Worm (Caenorhabditis elegans): Measurements from ENCODE around the gene dpr-1.

Gene dpr-1

DNA sequence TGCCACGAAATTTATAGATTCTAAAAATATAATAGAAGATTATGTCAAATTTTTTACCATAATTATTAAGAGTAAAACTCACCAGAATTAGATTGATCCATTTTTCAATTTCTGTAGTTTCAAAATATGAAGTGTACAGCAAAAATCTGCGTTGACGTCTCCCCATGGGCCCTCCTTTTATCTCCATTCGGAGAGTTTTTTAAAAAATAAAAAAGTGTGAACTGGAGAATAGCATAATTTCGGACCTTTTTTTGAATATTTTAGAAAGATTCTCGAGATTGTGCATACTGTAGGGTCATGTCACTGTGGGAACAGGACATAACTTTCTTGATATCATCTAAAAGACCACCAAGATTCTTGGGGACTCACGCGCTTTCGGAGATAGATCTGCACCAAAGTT is at the start of gene dpr-1:
Gene dpr-1, minus strand, starts transcription at position 101 of the 400 bp plus-strand sequence.
- TF ChIP-seq unc-62 (GFP tag; optimal IDR thresholded peaks at IDR 0.05), result no peak

DNA sequence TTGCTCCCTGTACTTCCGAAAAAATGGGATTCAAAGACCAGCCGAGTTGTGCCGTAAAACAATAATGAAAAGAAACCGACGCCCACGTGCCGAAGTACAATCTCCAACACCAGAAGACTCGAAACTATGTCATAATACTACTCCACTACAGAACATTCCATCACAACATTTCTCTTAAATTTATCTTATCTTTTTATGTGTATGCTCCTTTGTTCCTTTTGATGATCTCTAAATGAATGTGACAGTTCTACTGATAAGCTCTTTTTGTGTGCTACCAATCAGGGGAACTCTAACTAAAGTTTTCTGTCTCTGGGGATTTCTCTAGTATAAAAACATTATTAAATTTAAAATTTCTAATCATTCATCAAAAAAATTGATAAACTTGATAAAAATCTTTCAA is 44.8 kb upstream of the dpr-1 start:
- no peak for TF ChIP-seq unc-62 (GFP tag; optimal IDR thresholded peaks at IDR 0.05)

- TF ChIP-seq unc-62 (GFP tag; optimal IDR thresholded peaks at IDR 0.05), result no peak
Observed at ce11 chrV:13984828-13985227, 42.8 kb upstream of the dpr-1 start, which contains the start of gene end-1. TSS of gene end-1 (plus strand) at chrV:13985128.

DNA sequence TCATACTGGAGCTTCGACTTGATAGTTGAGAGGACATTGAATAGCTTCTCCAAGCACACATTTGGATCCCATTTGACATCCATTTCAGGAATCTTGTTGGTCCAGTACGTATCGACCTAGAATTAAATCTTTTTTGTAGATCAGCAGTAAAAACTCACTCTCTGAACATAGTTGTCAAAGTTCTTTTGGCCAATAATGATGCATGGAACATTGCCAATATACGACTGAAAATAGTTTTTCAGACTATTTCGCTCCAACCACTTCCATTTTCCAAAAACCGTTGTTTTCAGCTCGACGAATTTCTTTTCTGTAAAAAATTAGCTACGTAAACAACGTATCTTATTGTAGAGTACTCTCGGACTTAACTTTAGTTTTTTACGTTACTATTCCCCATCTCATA is 39.7 kb upstream of the dpr-1 start:
- TF ChIP-seq unc-62 (GFP tag; optimal IDR thresholded peaks at IDR 0.05), result no peak

- TF ChIP-seq unc-62 (GFP tag; optimal IDR thresholded peaks at IDR 0.05), result no peak
Observed at ce11 chrV:13980807-13981206, 38.8 kb upstream of the dpr-1 start, which contains the start of gene eol-1. TSS of gene eol-1 (minus strand) at chrV:13980907.

ce11 chrV:13963279-13963976 is 21.4 kb upstream of the dpr-1 start, which contains the start of gene sao-1:
TSS of gene sao-1 (plus strand) at chrV:13963926.
- no peak for TF ChIP-seq unc-62 (GFP tag; optimal IDR thresholded peaks at IDR 0.05)

- TF ChIP-seq unc-62 (GFP tag; optimal IDR thresholded peaks at IDR 0.05), result no peak
Observed at ce11 chrV:13961927-13962419, 20.0 kb upstream of the dpr-1 start, which contains the start of the genes algn-13 and R10D12.13. TSS of gene algn-13 (minus strand) at chrV:13961977. TSS of gene R10D12.13 (plus strand) at chrV:13962417.

- TF ChIP-seq unc-62 (GFP tag; optimal IDR thresholded peaks at IDR 0.05), result no peak
Observed at ce11 chrV:13960916-13961315, 18.9 kb upstream of the dpr-1 start, which contains the start of gene srh-24. TSS of gene srh-24 (minus strand) at chrV:13961016.

DNA sequence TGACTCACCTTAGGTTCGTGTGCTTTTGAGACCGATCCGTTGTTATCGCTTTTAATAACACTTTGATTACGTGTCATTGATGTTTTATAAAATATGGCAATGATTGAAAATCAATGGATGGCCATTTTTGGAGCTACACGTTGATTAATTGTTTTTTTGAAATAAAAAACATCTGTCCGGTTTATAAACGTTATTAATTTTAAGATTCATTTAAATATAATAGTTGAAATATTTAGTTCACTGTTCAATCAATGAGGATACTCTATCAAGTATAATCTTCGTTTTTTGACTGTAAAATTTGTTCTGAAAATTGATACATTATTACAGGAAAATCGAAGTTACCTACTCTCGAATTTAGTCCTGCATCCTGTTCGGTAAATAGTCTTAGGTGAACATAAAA is 16.3 kb upstream of the dpr-1 start, which contains the start of gene R10D12.10:
Gene R10D12.10, minus strand, starts transcription at position 101 of the 400 bp plus-strand sequence.
- TF ChIP-seq unc-62 (GFP tag; optimal IDR thresholded peaks at IDR 0.05), result no peak

ce11 chrV:13957691-13958090 is 15.7 kb upstream of the dpr-1 start:
- no peak for TF ChIP-seq unc-62 (GFP tag; optimal IDR thresholded peaks at IDR 0.05)

DNA sequence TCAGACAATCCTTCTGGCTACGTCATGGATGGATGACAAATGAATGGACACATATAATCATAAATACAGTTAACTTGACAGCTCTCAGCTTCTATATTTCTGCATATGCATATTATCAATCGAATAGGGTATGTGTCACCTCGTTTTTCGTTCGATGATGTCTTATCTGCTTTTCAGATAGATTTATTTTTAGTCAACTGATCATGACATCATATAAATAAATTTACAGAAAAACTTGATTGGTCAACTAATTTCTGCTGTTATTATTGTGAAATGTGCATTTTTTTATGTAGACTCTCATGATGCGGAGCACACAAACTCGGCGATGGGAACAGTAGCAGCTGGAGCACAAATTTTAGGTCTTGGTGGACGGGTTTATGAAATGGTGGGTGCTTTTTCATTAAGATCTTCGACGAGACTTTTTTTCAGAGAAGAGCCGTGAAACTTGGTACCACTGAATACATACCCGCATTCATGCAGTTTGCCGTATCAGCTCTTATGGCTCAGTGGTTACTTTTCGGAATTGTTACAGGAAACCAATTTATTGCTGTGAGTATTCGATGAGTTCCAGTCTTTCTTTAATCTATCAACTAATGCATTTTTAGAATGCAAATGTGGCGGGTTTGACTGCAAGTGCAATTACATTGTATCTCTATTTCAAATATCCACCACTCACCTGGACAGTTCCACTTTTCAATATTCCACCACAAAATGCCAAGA is 13.5 kb upstream of the dpr-1 start:
- no peak for TF ChIP-seq unc-62 (GFP tag; optimal IDR thresholded peaks at IDR 0.05)

ce11 chrV:13954056-13954455 is 12.1 kb upstream of the dpr-1 start, which contains the start of gene swt-6:
TSS of gene swt-6 (plus strand) at chrV:13954356.
- no peak for TF ChIP-seq unc-62 (GFP tag; optimal IDR thresholded peaks at IDR 0.05)

DNA sequence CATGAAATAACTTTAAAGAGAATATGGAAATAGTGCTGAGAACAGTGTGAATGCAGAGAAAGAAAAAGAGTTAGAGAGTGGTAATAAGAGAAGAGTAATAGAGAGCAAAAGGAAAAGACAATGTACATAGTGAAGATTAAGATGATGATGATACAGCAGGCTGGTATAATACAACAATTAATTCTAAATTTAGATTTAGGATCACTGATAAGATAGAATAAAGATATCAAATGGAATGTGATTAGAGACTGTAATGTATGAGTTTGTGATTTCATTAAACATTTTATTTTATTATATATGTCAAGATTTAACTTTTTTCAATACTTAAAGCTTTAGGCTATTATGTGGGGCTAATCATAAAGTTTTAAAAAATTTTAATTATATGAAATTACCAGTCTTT is 11.2 kb upstream of the dpr-1 start, which contains the start of gene R10D12.8:
Gene R10D12.8, minus strand, starts transcription at position 101 of the 400 bp plus-strand sequence.
- no peak for TF ChIP-seq unc-62 (GFP tag; optimal IDR thresholded peaks at IDR 0.05)

DNA sequence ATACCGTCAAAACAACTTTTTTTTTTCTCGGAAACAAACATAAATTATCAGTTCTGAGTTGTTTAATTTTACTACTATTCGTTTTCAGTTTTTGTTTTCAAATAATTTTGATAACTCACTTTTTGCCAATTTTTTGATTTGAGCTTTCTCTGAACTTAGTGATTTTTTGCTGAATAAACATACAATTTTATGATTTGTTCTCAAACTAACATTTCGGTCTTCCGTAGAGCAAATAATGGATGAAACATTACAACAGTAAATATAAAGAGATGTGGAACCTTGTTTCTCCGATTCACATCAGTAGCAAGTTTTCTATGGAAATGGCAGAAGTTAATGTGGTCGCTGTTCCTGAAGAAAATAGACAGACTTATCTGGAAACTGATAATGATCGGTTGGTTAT is 7.8 kb upstream of the dpr-1 start, which contains the start of gene R10D12.7:
Gene R10D12.7, plus strand, starts transcription at position 301 of the 400 bp plus-strand sequence.
- no peak for TF ChIP-seq unc-62 (GFP tag; optimal IDR thresholded peaks at IDR 0.05)

DNA sequence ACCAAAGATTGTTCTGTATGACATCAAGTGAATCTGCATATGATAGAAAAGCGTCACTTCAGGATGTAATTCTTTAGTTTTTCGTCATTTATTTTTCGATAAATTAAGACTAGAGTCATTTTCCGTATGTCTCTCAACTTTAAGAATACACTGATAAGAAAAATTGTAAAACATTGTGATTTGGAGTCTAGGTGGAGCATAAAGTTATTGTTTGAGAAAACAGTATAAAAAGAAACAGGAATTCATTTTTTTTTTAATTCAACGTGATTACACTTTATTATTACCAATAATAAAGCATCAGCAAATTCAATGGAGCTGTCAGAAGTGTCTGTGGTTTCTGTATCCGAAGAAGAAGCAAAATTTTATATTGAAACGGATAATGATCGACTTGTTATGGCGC is 7.0 kb upstream of the dpr-1 start, which contains the start of gene R10D12.6:
Gene R10D12.6, plus strand, starts transcription at position 301 of the 400 bp plus-strand sequence.
- TF ChIP-seq unc-62 (GFP tag; optimal IDR thresholded peaks at IDR 0.05), result no peak

- no peak for TF ChIP-seq unc-62 (GFP tag; optimal IDR thresholded peaks at IDR 0.05)
Observed at ce11 chrV:13946385-13947019, 4.5 kb upstream of the dpr-1 start, which contains the start of the genes srx-10 and clec-226. TSS of gene srx-10 (minus strand) at chrV:13946485. TSS of gene clec-226 (plus strand) at chrV:13946969.
